Fruit fly (Drosophila melanogaster): Measurements from ENCODE around the gene CG42585.

dm6 chr2L:14730077-14730476 is 9.6 kb upstream of the CG42585 start, which contains the start of gene CG42685:
- TF ChIP-seq h (optimal IDR thresholded peaks at IDR 0.05) (no peak), Myc (optimal IDR thresholded peaks at IDR 0.05) (no peak), insv (optimal IDR thresholded peaks at IDR 0.05) (no peak)
